Worm (Caenorhabditis elegans) whole organism, L4 larva: ENCODE measurements around the gene F01G10.5.

Experiments
- F26F4.8 ChIP-seq: fragments of 200-800 bp; sonication (Bioruptor generic); conservative IDR thresholded peaks from 2 replicates; pipeline ENCODE4 v1.3.6; 2022; ENCODE audit warnings: missing genetic modification characterization, missing compliant biosample characterization
- R02D3.7 ChIP-seq: fragments of 150-350 bp; sonication (generic microtip); optimal IDR thresholded peaks from 3 replicates; lab custom pipeline; 2014; ENCODE audit warnings: missing biosample characterization, missing genetic modification characterization
- T26A8.4 ChIP-seq: fragments of 200-800 bp; sonication (Bioruptor generic); IDR thresholded peaks from 2 replicates; pipeline ENCODE4 v1.3.6; 2022; ENCODE audit warnings: missing genetic modification characterization, missing compliant biosample characterization
- Y75B8A.6 ChIP-seq: fragments of 200-800 bp; sonication (Bioruptor generic); IDR thresholded peaks from 2 replicates; pipeline ENCODE4 v1.3.6; 2022; ENCODE audit warnings: missing genetic modification reagents, missing genetic modification characterization, missing compliant biosample characterization
- aha-1 ChIP-seq: fragments of 150-350 bp; peaks from one replicate; lab custom pipeline; 2014; ENCODE audit warnings: missing biosample characterization, missing genetic modification characterization
- arid-1 ChIP-seq: fragments of 200-800 bp; sonication (Bioruptor generic); conservative IDR thresholded peaks from 2 replicates; pipeline ENCODE4 v1.3.6; 2022; ENCODE audit warnings: missing genetic modification reagents, missing genetic modification characterization, missing compliant biosample characterization
- attf-4 ChIP-seq: sonication (generic microtip); optimal IDR thresholded peaks from 3 replicates; lab custom pipeline; 2017; ENCODE audit warnings: missing biosample characterization, missing genetic modification characterization
- daf-8 ChIP-seq: fragments of 200-800 bp; sonication (Bioruptor generic); IDR thresholded peaks from 2 replicates; pipeline ENCODE4 v1.3.6; 2022; ENCODE audit warnings: missing genetic modification characterization, missing compliant biosample characterization
- dmd-6 ChIP-seq: fragments of 200-800 bp; sonication (Bioruptor generic); IDR thresholded peaks from 2 replicates; pipeline ENCODE4 v1.3.6; 2022; ENCODE audit warnings: missing genetic modification reagents, missing genetic modification characterization, missing compliant biosample characterization
- dmd-9 ChIP-seq: fragments of 200-800 bp; sonication (Bioruptor generic); IDR thresholded peaks from 2 replicates; pipeline ENCODE4 v1.3.6; 2022; ENCODE audit warnings: missing genetic modification reagents, missing genetic modification characterization, missing compliant biosample characterization
- hlh-30 ChIP-seq: sonication (generic microtip); optimal IDR thresholded peaks from 2 replicates; lab custom pipeline; 2017; ENCODE audit warnings: antibody characterized with exemption, mild to moderate bottlenecking, missing genetic modification characterization, missing compliant biosample characterization; ENCODE audit not compliant: insufficient read depth
- jun-1 ChIP-seq: fragments of 150-350 bp; optimal IDR thresholded peaks from 2 replicates; lab custom pipeline; 2014; ENCODE audit warnings: missing biosample characterization, missing genetic modification reagents, missing genetic modification characterization
- lin-1 ChIP-seq: fragments of 200-800 bp; sonication (Bioruptor generic); IDR thresholded peaks from 2 replicates; pipeline ENCODE4 v1.3.6; 2022; ENCODE audit warnings: missing genetic modification reagents, missing genetic modification characterization, missing compliant biosample characterization
- lin-15B ChIP-seq: fragments of 150-350 bp; sonication (generic microtip); optimal IDR thresholded peaks from 3 replicates; lab custom pipeline; 2014; ENCODE audit warnings: missing biosample characterization, missing genetic modification characterization
- lin-29 ChIP-seq: fragments of 200-800 bp; sonication (Bioruptor generic); IDR thresholded peaks from 2 replicates; pipeline ENCODE4 v1.3.6; 2022; ENCODE audit warnings: missing genetic modification reagents, missing genetic modification characterization, missing compliant biosample characterization
- mdl-1 ChIP-seq, 2 experiments: fragments of 150-350 bp in 1 of 2; sonication (generic microtip) in 1 of 2; optimal IDR thresholded peaks; 2 replicates each; lab custom pipeline; 2014 to 2017; ENCODE audit warnings: missing biosample characterization in 2 of 2, missing genetic modification characterization in 2 of 2
- mxl-2 ChIP-seq: fragments of 200-800 bp; sonication (Bioruptor generic); conservative IDR thresholded peaks from 2 replicates; pipeline ENCODE4 v1.3.6; 2022; ENCODE audit warnings: missing genetic modification reagents, missing genetic modification characterization, missing compliant biosample characterization
- mxl-3 ChIP-seq: fragments of 200-800 bp; sonication (Bioruptor generic); optimal IDR thresholded peaks from 2 replicates; lab custom pipeline; 2018; ENCODE audit warnings: mild to moderate bottlenecking, missing genetic modification characterization, missing compliant biosample characterization
- nhr-10 ChIP-seq: fragments of 150-350 bp; optimal IDR thresholded peaks from 2 replicates; lab custom pipeline; 2014; ENCODE audit warnings: missing biosample characterization, missing genetic modification characterization
- nhr-28 ChIP-seq: fragments of 150-350 bp; optimal IDR thresholded peaks from 2 replicates; lab custom pipeline; 2014; ENCODE audit warnings: missing biosample characterization, missing genetic modification characterization
- php-3 ChIP-seq: fragments of 200-800 bp; sonication (Bioruptor generic); IDR thresholded peaks from 2 replicates; pipeline ENCODE4 v1.3.6; 2022; ENCODE audit warnings: missing genetic modification reagents, missing genetic modification characterization, missing compliant biosample characterization
- pqm-1 ChIP-seq: sonication (generic microtip); optimal IDR thresholded peaks from 2 replicates; lab custom pipeline; 2017; ENCODE audit warnings: missing biosample characterization, missing genetic modification characterization
- spr-3 ChIP-seq: fragments of 200-800 bp; sonication (Bioruptor generic); optimal IDR thresholded peaks from 2 replicates; lab custom pipeline; 2018; ENCODE audit warnings: mild to moderate bottlenecking, missing genetic modification characterization, missing compliant biosample characterization
- unc-130 ChIP-seq: sonication (generic microtip); optimal IDR thresholded peaks from 2 replicates; lab custom pipeline; 2016; ENCODE audit warnings: missing genetic modification reagents, missing genetic modification characterization, missing compliant biosample characterization
- unc-62 ChIP-seq, 3 experiments: fragments of 150-350 bp in 1 of 3; sonication (generic microtip); optimal IDR thresholded peaks in 2 of 3; peaks in 1 of 3; 1 replicate in 1 of 3; 2 replicates in 2 of 3; lab custom pipeline; 2014 to 2017; ENCODE audit warnings: missing biosample characterization in 3 of 3, missing genetic modification characterization in 3 of 3, missing genetic modification reagents in 3 of 3, missing genotype in 1 of 3
- zag-1 ChIP-seq: fragments of 150-350 bp; optimal IDR thresholded peaks from 2 replicates; lab custom pipeline; 2014; ENCODE audit warnings: missing biosample characterization, missing genetic modification characterization
- ztf-11 ChIP-seq: fragments of 150-350 bp; optimal IDR thresholded peaks from 2 replicates; lab custom pipeline; 2014; ENCODE audit warnings: missing biosample characterization, missing genetic modification characterization

F01G10.5 gene

ce11 chrIV:10230971-10231370, at the start of gene F01G10.5:
Gene F01G10.5 (minus strand): TSS chrIV:10231071.
- no peak for TF ChIP-seq mdl-1 (tag; optimal IDR thresholded peaks at IDR 0.05; lab: Kevin White, UChicago)
- TF ChIP-seq lin-15B (tag; lab: Kevin White, UChicago): no peak

ce11 chrIV:10277716-10278115, 46.8 kb upstream of the F01G10.5 start, which contains the start of gene Y43C5A.4:
Gene Y43C5A.4 (plus strand): TSS chrIV:10278016.
- no peak for TF ChIP-seq arid-1 (GFP tag; lab: Robert Waterston, UW)
- no peak for TF ChIP-seq unc-130
- TF ChIP-seq hlh-30 (tag; lab: Kevin White, UChicago): no peak
- TF ChIP-seq lin-1 (GFP tag; lab: Robert Waterston, UW): no peak
- no peak for TF ChIP-seq jun-1 (tag; lab: Kevin White, UChicago)
- no peak for TF ChIP-seq lin-29 (GFP tag; lab: Robert Waterston, UW)
- no peak for TF ChIP-seq spr-3
- no peak for TF ChIP-seq nhr-10 (tag; lab: Kevin White, UChicago)
- no peak for TF ChIP-seq ztf-11 (tag; lab: Kevin White, UChicago)
- no peak for TF ChIP-seq mxl-3 (GFP tag; lab: Kevin White, UChicago)
- TF ChIP-seq R02D3.7 (tag; lab: Kevin White, UChicago): no peak
- no peak for TF ChIP-seq mdl-1 (tag; optimal IDR thresholded peaks at IDR 0.05; lab: Kevin White, UChicago)
- no peak for TF ChIP-seq T26A8.4 (GFP tag; lab: Robert Waterston, UW)

- TF ChIP-seq mxl-2: no peak
- TF ChIP-seq, all 104 proteins: peak for 0
Observed at ce11 chrIV:10276960-10277359, 46.1 kb upstream of the F01G10.5 start, which contains the start of gene Y43C5A.7. Gene Y43C5A.7 (plus strand): TSS chrIV:10277260.

ce11 chrIV:10275050-10275449, 44.2 kb upstream of the F01G10.5 start:
- TF ChIP-seq attf-4: no peak
- no peak for TF ChIP-seq zag-1 (tag; lab: Kevin White, UChicago)
- TF ChIP-seq aha-1: peak; percentile 95

ce11 chrIV:10273781-10274313, 43.0 kb upstream of the F01G10.5 start, which contains the start of gene Y43C5A.3:
Gene Y43C5A.3 (plus strand): TSS chrIV:10274036.
- TF ChIP-seq T26A8.4 (GFP tag; lab: Robert Waterston, UW) (no peak), dmd-9 (GFP tag; lab: Robert Waterston, UW) (no peak), mdl-1 (tag; optimal IDR thresholded peaks at IDR 0.05; lab: Kevin White, UChicago) (peak in 1 of 2 experiments; percentile 20), daf-8 (GFP tag; lab: Robert Waterston, UW) (no peak), nhr-28 (tag; lab: Kevin White, UChicago) (peak; percentile 43)

ce11 chrIV:10273360-10273759, 42.5 kb upstream of the F01G10.5 start:
- TF ChIP-seq F26F4.8 (GFP tag; lab: Robert Waterston, UW) (no peak), unc-62 (GFP tag; optimal IDR thresholded peaks at IDR 0.05 in 1 of 2; lab: Kevin White, UChicago) (peak in 1 of 2 experiments; percentile 71), unc-62 (tag; optimal IDR thresholded peaks at IDR 0.05; lab: Kevin White, UChicago) (no peak), aha-1 (peak; percentile 95)

- TF ChIP-seq T26A8.4 (GFP tag; lab: Robert Waterston, UW) (no peak), php-3 (0 out of 2 replicates have a peak, but pooled peaks have one; percentile 13), dmd-6 (GFP tag; lab: Robert Waterston, UW) (peak; percentile 8; the same call in 1 of the 2 replicates), Y75B8A.6 (GFP tag; lab: Robert Waterston, UW) (no peak), unc-62 (GFP tag; optimal IDR thresholded peaks at IDR 0.05 in 1 of 2; lab: Kevin White, UChicago) (peak in 1 of 2 experiments; percentile 51), unc-62 (tag; optimal IDR thresholded peaks at IDR 0.05; lab: Kevin White, UChicago) (no peak), pqm-1 (peak; percentile 6), nhr-28 (tag; lab: Kevin White, UChicago) (peak; percentile 58)
Observed at ce11 chrIV:10269137-10269933, 38.5 kb upstream of the F01G10.5 start, which contains the start of the genes nspd-7 and Y43C5A.2. Gene nspd-7 (minus strand): TSS chrIV:10269187. Gene Y43C5A.2 (plus strand): TSS chrIV:10269883.
